Worm (Caenorhabditis elegans) whole organism, late embryonic: ENCODE measurements around the gene srh-131.

ENCODE experiments used
- C08G9.2 ChIP-seq: sonication (generic microtip); optimal IDR thresholded peaks from 2 replicates; lab custom pipeline; 2016; ENCODE audit warnings: mild to moderate bottlenecking, missing genetic modification characterization, moderate library complexity, missing compliant biosample characterization
- ama-1 ChIP-seq: fragments of 150-350 bp; optimal IDR thresholded peaks from 2 replicates; lab custom pipeline; 2014
- ceh-9 ChIP-seq: sonication (generic microtip); optimal IDR thresholded peaks from 2 replicates; lab custom pipeline; 2016; ENCODE audit warnings: mild to moderate bottlenecking, missing genetic modification characterization, inconsistent platforms, missing compliant biosample characterization
- elt-2 ChIP-seq: sonication (generic microtip); optimal IDR thresholded peaks from 2 replicates; lab custom pipeline; 2016; ENCODE audit warnings: missing genetic modification reagents, missing genetic modification characterization, missing compliant biosample characterization
- hlh-30 ChIP-seq: sonication (generic microtip); optimal IDR thresholded peaks from 2 replicates; lab custom pipeline; 2017; ENCODE audit warnings: antibody characterized with exemption, missing genetic modification characterization, missing compliant biosample characterization; ENCODE audit not compliant: insufficient read depth
- lim-6 ChIP-seq: sonication (generic microtip); optimal IDR thresholded peaks from 2 replicates; lab custom pipeline; 2016; ENCODE audit warnings: missing genetic modification characterization, missing compliant biosample characterization
- pqm-1 ChIP-seq: sonication (generic microtip); optimal IDR thresholded peaks from 2 replicates; lab custom pipeline; 2016; ENCODE audit warnings: missing genetic modification characterization, missing compliant biosample characterization
- ref-2 ChIP-seq: sonication (generic microtip); optimal IDR thresholded peaks from 2 replicates; lab custom pipeline; 2016; ENCODE audit warnings: missing genetic modification characterization, missing compliant biosample characterization
- rnt-1 ChIP-seq: sonication (generic microtip); optimal IDR thresholded peaks from 2 replicates; lab custom pipeline; 2016; ENCODE audit warnings: missing genetic modification characterization, missing compliant biosample characterization
- sdc-2 ChIP-seq: sonication (generic microtip); optimal IDR thresholded peaks from 2 replicates; lab custom pipeline; 2016; ENCODE audit warnings: missing genotype, missing genetic modification characterization, missing compliant biosample characterization
- tbx-2 ChIP-seq: sonication (generic microtip); optimal IDR thresholded peaks from 2 replicates; lab custom pipeline; 2016; ENCODE audit warnings: missing genetic modification characterization, missing compliant biosample characterization

DNA sequence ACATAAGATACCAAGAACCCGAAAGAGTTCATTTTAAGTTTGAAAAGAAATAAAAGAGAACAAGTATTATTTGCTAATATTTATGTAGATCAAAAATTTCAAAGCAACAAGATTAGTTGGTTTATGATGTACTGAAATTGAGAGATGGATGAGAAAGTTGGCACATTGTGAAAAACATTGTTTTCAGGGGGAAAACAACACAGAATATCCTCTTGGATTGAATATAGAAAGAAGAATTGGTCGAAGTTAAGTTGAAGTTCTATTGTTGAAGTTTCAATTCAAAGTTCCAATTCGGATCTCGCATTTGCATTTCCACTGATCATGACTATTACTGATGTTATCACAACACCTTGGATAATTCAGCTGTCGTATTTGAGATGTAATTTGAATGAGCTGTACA, 4.7 kb upstream of the srh-131 start:
- TF ChIP-seq rnt-1 (no peak), C08G9.2 (tag; lab: Kevin White, UChicago) (no peak), tbx-2 (no peak), ama-1 (lab: Kevin White, UChicago) (no peak), pqm-1 (tag; lab: Kevin White, UChicago) (no peak), elt-2 (tag; lab: Kevin White, UChicago) (no peak), lim-6 (tag; lab: Kevin White, UChicago) (no peak), sdc-2 (tag; lab: Kevin White, UChicago) (no peak), hlh-30 (tag; lab: Kevin White, UChicago) (no peak), ceh-9 (no peak), ref-2 (tag; lab: Kevin White, UChicago) (no peak)
